Worm (Caenorhabditis elegans) whole organism, L3 larva: ENCODE data around the gene F58H1.5.

Source experiments
- R02D3.7 ChIP-seq: fragments of 150-350 bp; optimal IDR thresholded peaks from 2 replicates; lab custom pipeline; 2014; ENCODE audit warnings: missing biosample characterization, missing genetic modification characterization
- ZK546.5 ChIP-seq: sonication (generic microtip); optimal IDR thresholded peaks from 2 replicates; lab custom pipeline; 2017; ENCODE audit warnings: missing biosample characterization, missing genetic modification characterization
- aly-2 ChIP-seq: fragments of 150-350 bp; optimal IDR thresholded peaks from 2 replicates; lab custom pipeline; 2014; ENCODE audit warnings: missing biosample characterization, missing genetic modification characterization
- ama-1 ChIP-seq: fragments of 150-350 bp; optimal IDR thresholded peaks from 2 replicates; lab custom pipeline; 2018
- ceh-16 ChIP-seq: sonication (generic microtip); optimal IDR thresholded peaks from 2 replicates; lab custom pipeline; 2017; ENCODE audit warnings: missing biosample characterization, missing genetic modification characterization
- ceh-28 ChIP-seq: fragments of 150-350 bp; optimal IDR thresholded peaks from 2 replicates; lab custom pipeline; 2014; ENCODE audit warnings: missing biosample characterization, missing genetic modification reagents, missing genetic modification characterization
- ceh-82 ChIP-seq: fragments of 150-350 bp; optimal IDR thresholded peaks from 2 replicates; lab custom pipeline; 2014; ENCODE audit warnings: missing biosample characterization, missing genetic modification characterization
- ceh-9 ChIP-seq: sonication (generic microtip); optimal IDR thresholded peaks from 2 replicates; lab custom pipeline; 2018; ENCODE audit warnings: missing biosample characterization, missing genetic modification characterization
- daf-12 ChIP-seq: fragments of 150-350 bp; optimal IDR thresholded peaks from 2 replicates; lab custom pipeline; 2014; ENCODE audit warnings: missing biosample characterization, missing genetic modification reagents, missing genetic modification characterization
- egl-27 ChIP-seq: sonication (generic microtip); optimal IDR thresholded peaks from 4 replicates; lab custom pipeline; 2017; ENCODE audit warnings: missing biosample characterization, missing genetic modification reagents, missing genetic modification characterization
- egl-5 ChIP-seq: fragments of 150-350 bp; optimal IDR thresholded peaks from 2 replicates; lab custom pipeline; 2017; ENCODE audit warnings: missing biosample characterization, missing genetic modification reagents, missing genetic modification characterization, inconsistent platforms
- elt-1 ChIP-seq: fragments of 150-350 bp; optimal IDR thresholded peaks from 2 replicates; lab custom pipeline; 2014; ENCODE audit warnings: missing biosample characterization, missing genetic modification characterization
- elt-2 ChIP-seq: sonication (generic microtip); optimal IDR thresholded peaks from 2 replicates; lab custom pipeline; 2016; ENCODE audit warnings: missing genetic modification reagents, mild to moderate bottlenecking, missing genetic modification characterization, missing compliant biosample characterization
- eor-1 ChIP-seq, 2 experiments: fragments of 150-350 bp; optimal IDR thresholded peaks; 2 replicates each; lab custom pipeline; 2014 to 2018; ENCODE audit warnings: missing biosample characterization in 2 of 2, missing genetic modification characterization in 2 of 2
- fkh-10 ChIP-seq: sonication (generic microtip); optimal IDR thresholded peaks from 2 replicates; lab custom pipeline; 2017; ENCODE audit warnings: missing biosample characterization, missing genetic modification reagents, missing genetic modification characterization
- fkh-2 ChIP-seq: fragments of 150-350 bp; optimal IDR thresholded peaks from 2 replicates; lab custom pipeline; 2014; ENCODE audit warnings: missing biosample characterization, missing genetic modification reagents, missing genetic modification characterization
- fos-1 ChIP-seq: fragments of 150-350 bp; optimal IDR thresholded peaks from 2 replicates; lab custom pipeline; 2014; ENCODE audit warnings: missing biosample characterization, missing genetic modification characterization
- hmg-11 ChIP-seq: sonication (generic microtip); optimal IDR thresholded peaks from 2 replicates; lab custom pipeline; 2016; ENCODE audit warnings: missing genetic modification characterization, missing compliant biosample characterization
- jun-1 ChIP-seq: fragments of 150-350 bp; optimal IDR thresholded peaks from 2 replicates; lab custom pipeline; 2014; ENCODE audit warnings: missing biosample characterization, missing genetic modification reagents, missing genetic modification characterization
- lin-15B ChIP-seq: fragments of 150-350 bp; optimal IDR thresholded peaks from 2 replicates; lab custom pipeline; 2014; ENCODE audit warnings: missing biosample characterization, missing genetic modification characterization
- lin-39 ChIP-seq: fragments of 150-350 bp; optimal IDR thresholded peaks from 2 replicates; lab custom pipeline; 2018; ENCODE audit warnings: missing biosample characterization, missing genetic modification reagents, missing genetic modification characterization
- lsy-12 ChIP-seq: sonication (generic microtip); optimal IDR thresholded peaks from 2 replicates; lab custom pipeline; 2016; ENCODE audit warnings: mild to moderate bottlenecking, missing genetic modification characterization, missing compliant biosample characterization
- mdl-1 ChIP-seq: fragments of 150-350 bp; optimal IDR thresholded peaks from 2 replicates; lab custom pipeline; 2014; ENCODE audit warnings: missing biosample characterization, missing genetic modification characterization
- mml-1 ChIP-seq: fragments of 150-350 bp; sonication (generic microtip); optimal IDR thresholded peaks from 3 replicates; lab custom pipeline; 2014; ENCODE audit warnings: missing biosample characterization, missing genetic modification characterization
- nfya-1 ChIP-seq: sonication (generic microtip); optimal IDR thresholded peaks from 2 replicates; lab custom pipeline; 2017; ENCODE audit warnings: missing genetic modification characterization, mild to moderate bottlenecking, missing compliant biosample characterization, antibody characterized with exemption, moderate library complexity; ENCODE audit not compliant: insufficient read depth
- nhr-11 ChIP-seq: fragments of 150-350 bp; optimal IDR thresholded peaks from 2 replicates; lab custom pipeline; 2014; ENCODE audit warnings: missing biosample characterization, missing genetic modification characterization
- nhr-12 ChIP-seq: fragments of 150-350 bp; optimal IDR thresholded peaks from 2 replicates; lab custom pipeline; 2014; ENCODE audit warnings: missing biosample characterization, missing genetic modification characterization
- nhr-237 ChIP-seq: fragments of 150-350 bp; optimal IDR thresholded peaks from 2 replicates; lab custom pipeline; 2014; ENCODE audit warnings: missing biosample characterization, missing genetic modification characterization
- nhr-25 ChIP-seq: sonication (generic microtip); optimal IDR thresholded peaks from 2 replicates; lab custom pipeline; 2017; ENCODE audit warnings: missing biosample characterization, missing genetic modification characterization
- nhr-67 ChIP-seq: fragments of 150-350 bp; optimal IDR thresholded peaks from 2 replicates; lab custom pipeline; 2014; ENCODE audit warnings: missing biosample characterization, missing genetic modification characterization
- nhr-77 ChIP-seq: fragments of 150-350 bp; optimal IDR thresholded peaks from 2 replicates; lab custom pipeline; 2014; ENCODE audit warnings: missing biosample characterization, missing genetic modification characterization
- pha-4 ChIP-seq: fragments of 150-350 bp; optimal IDR thresholded peaks from 2 replicates; lab custom pipeline; 2014; ENCODE audit warnings: missing biosample characterization, missing genetic modification reagents, missing genetic modification characterization
- pqm-1 ChIP-seq: fragments of 150-350 bp; optimal IDR thresholded peaks from 2 replicates; lab custom pipeline; 2017; ENCODE audit warnings: missing biosample characterization, missing genetic modification characterization, inconsistent platforms
- snpc-4 ChIP-seq: fragments of 150-350 bp; optimal IDR thresholded peaks from 2 replicates; lab custom pipeline; 2014; ENCODE audit warnings: missing biosample characterization, missing genetic modification characterization
- tbx-2 ChIP-seq: sonication (generic microtip); optimal IDR thresholded peaks from 2 replicates; lab custom pipeline; 2016; ENCODE audit warnings: mild to moderate bottlenecking, missing genetic modification characterization, missing compliant biosample characterization
- unc-39 ChIP-seq: sonication (generic microtip); optimal IDR thresholded peaks from 4 replicates; lab custom pipeline; 2017; ENCODE audit warnings: missing biosample characterization, missing genetic modification characterization
- unc-62 ChIP-seq: fragments of 150-350 bp; sonication (generic microtip); optimal IDR thresholded peaks from 4 replicates; lab custom pipeline; 2014; ENCODE audit warnings: missing biosample characterization, missing genetic modification reagents, missing genetic modification characterization
- zag-1 ChIP-seq: fragments of 150-350 bp; optimal IDR thresholded peaks from 2 replicates; lab custom pipeline; 2014; ENCODE audit warnings: missing biosample characterization, missing genetic modification characterization
- ztf-11 ChIP-seq: fragments of 150-350 bp; optimal IDR thresholded peaks from 2 replicates; lab custom pipeline; 2014; ENCODE audit warnings: missing biosample characterization, missing genetic modification characterization
- ztf-4 ChIP-seq: fragments of 150-350 bp; optimal IDR thresholded peaks from 2 replicates; lab custom pipeline; 2014; ENCODE audit warnings: missing biosample characterization, missing genetic modification characterization

Gene F58H1.5

DNA sequence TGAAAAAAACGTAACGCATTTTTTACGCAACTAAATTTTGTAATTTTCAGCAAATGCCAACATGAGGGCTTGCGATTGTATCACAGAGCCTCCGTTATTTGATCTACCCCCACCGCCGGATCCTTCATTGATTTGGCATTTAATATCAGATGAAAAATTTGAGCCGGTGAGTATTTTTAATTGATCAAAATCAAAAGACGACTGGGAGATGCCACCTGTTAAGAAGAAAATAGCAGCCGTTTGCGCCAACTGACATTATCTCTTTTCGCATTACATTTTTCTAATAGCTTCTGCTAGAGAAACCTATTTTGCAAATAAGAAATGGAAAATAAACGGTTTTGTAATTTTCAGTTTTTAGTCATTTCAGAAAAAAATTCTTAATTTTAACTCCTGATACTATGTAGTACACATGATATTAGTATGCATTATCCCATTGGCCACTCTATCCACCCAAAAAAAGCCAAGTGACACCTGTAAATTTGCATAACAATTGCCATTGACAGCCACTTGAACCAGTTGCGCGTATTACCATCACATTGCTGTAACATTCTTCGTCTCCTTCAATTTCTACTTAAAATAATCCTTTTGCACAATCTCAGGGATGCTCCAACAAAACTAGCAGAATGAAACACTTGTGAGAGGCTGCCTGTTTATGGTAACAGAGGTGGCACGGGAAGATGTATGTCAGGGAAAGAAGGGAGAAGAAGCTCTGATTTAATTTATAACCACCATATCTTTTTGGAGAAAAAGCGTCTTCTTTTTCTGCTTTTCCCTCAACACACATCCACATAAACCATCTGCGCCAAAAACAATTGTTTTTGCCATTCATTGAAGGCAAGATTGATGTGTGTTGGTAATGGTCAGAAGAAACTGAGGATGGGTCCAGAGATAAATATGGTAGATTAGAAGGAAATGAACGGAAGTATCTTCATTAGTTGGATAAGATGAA is at the start of gene F58H1.5:
Gene F58H1.5 (plus strand): TSS at position 51 of the 949 bp plus-strand sequence.
- TF ChIP-seq ceh-9 (tag; lab: Kevin White, UChicago), result peak; percentile 26
- TF ChIP-seq jun-1 (tag; lab: Kevin White, UChicago), result no peak
- no peak for TF ChIP-seq ceh-82
- no peak for TF ChIP-seq lin-39
- TF ChIP-seq, all 47 proteins: peak for 1

DNA sequence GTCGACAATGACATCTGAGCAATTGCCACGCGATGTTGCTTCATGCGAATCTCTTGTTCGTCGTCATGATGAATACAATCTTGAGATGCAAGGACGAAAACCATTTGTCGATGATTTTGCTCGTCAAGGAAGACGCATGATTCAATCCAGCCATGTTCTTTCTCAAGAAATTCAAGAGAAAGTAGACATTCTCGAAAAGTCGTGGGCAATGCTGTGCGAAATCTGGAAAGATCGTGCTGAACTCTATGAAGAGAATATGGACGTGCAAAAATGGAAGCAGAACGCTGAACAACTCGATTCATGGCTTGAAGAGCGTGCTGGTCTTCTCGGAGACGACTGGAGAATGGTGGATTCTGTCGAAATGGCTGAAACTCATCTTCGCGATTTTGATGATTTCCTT is 44.9 kb upstream of the F58H1.5 start:
- no peak for TF ChIP-seq nhr-77
- no peak for TF ChIP-seq R02D3.7 (tag; lab: Kevin White, UChicago)
- no peak for TF ChIP-seq mml-1 (tag; lab: Kevin White, UChicago)
- no peak for TF ChIP-seq ztf-11 (tag; lab: Kevin White, UChicago)
- TF ChIP-seq elt-1, result no peak
- no peak for TF ChIP-seq nhr-12 (tag; lab: Kevin White, UChicago)
- no peak for TF ChIP-seq pha-4 (tag; lab: Kevin White, UChicago)
- no peak for TF ChIP-seq fkh-10 (GFP tag; lab: Kevin White, UChicago)
- TF ChIP-seq lin-39, result no peak
- no peak for TF ChIP-seq lin-15B (tag; lab: Kevin White, UChicago)
- no peak for TF ChIP-seq ZK546.5 (tag; lab: Kevin White, UChicago)
- TF ChIP-seq ama-1 (lab: Kevin White, UChicago), result no peak
- TF ChIP-seq ceh-16 (tag; lab: Kevin White, UChicago), result no peak
- no peak for TF ChIP-seq nhr-25 (tag; lab: Kevin White, UChicago)
- TF ChIP-seq, all 47 proteins: peak for 0

DNA sequence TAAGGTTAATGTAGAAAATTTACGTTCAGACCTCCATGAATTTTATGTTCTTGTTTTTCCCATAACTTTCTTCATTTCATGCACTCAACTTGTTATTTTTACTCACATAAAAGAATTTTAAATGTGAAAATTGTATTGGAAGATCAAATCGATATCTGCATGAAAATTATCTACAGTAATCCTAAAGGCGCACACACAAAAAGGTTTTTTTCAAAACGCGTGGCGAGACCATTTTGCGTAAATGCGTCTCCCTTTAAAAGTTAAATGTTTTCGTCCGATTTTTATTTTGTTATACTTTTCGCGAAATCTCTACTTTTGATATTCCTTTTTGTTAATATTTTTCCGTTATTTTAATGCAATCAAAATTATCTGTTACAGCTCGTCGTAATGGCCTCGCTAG is 41.0 kb upstream of the F58H1.5 start, which contains the start of gene R31.2:
Gene R31.2 (plus strand): TSS at position 388 of the 400 bp plus-strand sequence.
- TF ChIP-seq R02D3.7 (tag; lab: Kevin White, UChicago) (no peak), ZK546.5 (tag; lab: Kevin White, UChicago) (no peak), nhr-25 (tag; lab: Kevin White, UChicago) (no peak), aly-2 (tag; lab: Kevin White, UChicago) (no peak), fkh-2 (tag; lab: Kevin White, UChicago) (no peak), snpc-4 (tag; lab: Kevin White, UChicago) (no peak), ztf-11 (tag; lab: Kevin White, UChicago) (no peak), nhr-67 (tag; lab: Kevin White, UChicago) (no peak), unc-39 (tag; lab: Kevin White, UChicago) (no peak), ztf-4 (no peak)
- TF ChIP-seq, all 47 proteins: peak for 0

DNA sequence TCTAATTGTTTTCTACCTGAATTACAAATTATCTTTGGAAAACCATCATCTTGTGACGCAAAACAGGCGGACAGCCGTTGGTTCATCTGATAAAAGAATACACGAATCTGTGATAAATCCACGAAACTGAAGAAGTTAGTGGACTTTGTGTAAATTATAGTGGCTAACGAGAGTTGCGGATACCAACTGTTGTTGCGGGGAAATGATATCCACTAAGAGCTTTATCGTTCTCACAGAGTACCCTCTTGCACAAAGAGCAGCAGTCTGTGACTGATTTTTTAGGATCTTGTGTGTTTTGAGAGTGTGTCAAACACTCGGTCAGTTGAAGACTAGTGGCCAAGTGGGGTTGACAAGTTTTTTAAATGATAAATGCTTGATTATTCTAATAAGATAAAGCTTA is 38.6 kb upstream of the F58H1.5 start:
- TF ChIP-seq hmg-11 (tag; lab: Kevin White, UChicago), result no peak
- no peak for TF ChIP-seq egl-5 (tag; lab: Kevin White, UChicago)
- TF ChIP-seq lin-39, result no peak
- TF ChIP-seq fkh-10 (GFP tag; lab: Kevin White, UChicago), result no peak
- no peak for TF ChIP-seq unc-39 (tag; lab: Kevin White, UChicago)
- no peak for TF ChIP-seq unc-62 (GFP tag; lab: Kevin White, UChicago)
- no peak for TF ChIP-seq tbx-2 (tag; lab: Kevin White, UChicago)
- no peak for TF ChIP-seq nfya-1 (tag; lab: Kevin White, UChicago)
- TF ChIP-seq fos-1 (tag; lab: Kevin White, UChicago), result no peak
- no peak for TF ChIP-seq egl-27 (tag; lab: Kevin White, UChicago)
- no peak for TF ChIP-seq aly-2 (tag; lab: Kevin White, UChicago)
- TF ChIP-seq mdl-1, result no peak
- no peak for TF ChIP-seq ZK546.5 (tag; lab: Kevin White, UChicago)
- TF ChIP-seq, all 47 proteins: peak for 0

DNA sequence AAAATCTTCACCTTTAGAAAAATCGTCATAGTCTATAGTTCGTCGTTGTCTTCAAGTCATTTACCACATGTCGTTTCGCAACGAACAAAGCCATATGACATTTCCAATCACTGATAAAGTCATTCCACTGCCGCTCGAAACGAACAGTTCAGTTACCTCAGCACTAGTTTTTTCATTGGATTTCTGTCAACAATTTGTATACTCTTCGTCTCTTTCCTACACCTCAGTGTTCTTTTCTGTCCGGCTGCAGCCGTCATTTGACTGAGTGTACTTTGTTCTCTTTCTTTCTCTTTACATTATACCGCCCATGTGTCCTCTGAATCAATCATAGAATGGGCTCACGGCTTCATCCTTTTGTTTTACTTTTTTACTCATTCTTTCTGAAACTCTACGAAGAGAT is 37.0 kb upstream of the F58H1.5 start:
- TF ChIP-seq nhr-12 (tag; lab: Kevin White, UChicago) (no peak), pqm-1 (peak; percentile 34), daf-12 (tag; lab: Kevin White, UChicago) (no peak), egl-5 (tag; lab: Kevin White, UChicago) (no peak), ceh-16 (tag; lab: Kevin White, UChicago) (no peak), hmg-11 (tag; lab: Kevin White, UChicago) (peak; percentile 8), mml-1 (tag; lab: Kevin White, UChicago) (no peak), nhr-237 (tag; lab: Kevin White, UChicago) (no peak), lsy-12 (tag; lab: Kevin White, UChicago) (no peak), nhr-11 (tag; lab: Kevin White, UChicago) (no peak), snpc-4 (tag; lab: Kevin White, UChicago) (peak; percentile 75), mdl-1 (no peak), ceh-28 (peak; percentile 2), zag-1 (tag; lab: Kevin White, UChicago) (no peak), R02D3.7 (tag; lab: Kevin White, UChicago) (no peak), elt-2 (tag; lab: Kevin White, UChicago) (peak; percentile 84), fkh-10 (GFP tag; lab: Kevin White, UChicago) (no peak), ama-1 (lab: Kevin White, UChicago) (peak; percentile 75), jun-1 (tag; lab: Kevin White, UChicago) (peak; percentile 16), nfya-1 (tag; lab: Kevin White, UChicago) (peak; percentile 40), lin-39 (peak; percentile 59), tbx-2 (tag; lab: Kevin White, UChicago) (no peak), elt-1 (no peak), pha-4 (tag; lab: Kevin White, UChicago) (peak; percentile 88), eor-1 (tag; optimal IDR thresholded peaks at IDR 0.05; lab: Kevin White, UChicago) (no peak), aly-2 (tag; lab: Kevin White, UChicago) (no peak)
